Worm (Caenorhabditis elegans) whole organism, midembryonic: ENCODE data around the gene C02F5.12.

Experiments used
- T22C8.4 ChIP-seq: fragments of 200-800 bp; sonication (Bioruptor generic); IDR thresholded peaks from 2 replicates; pipeline ENCODE4 v1.3.6; 2022; ENCODE audit warnings: missing genetic modification characterization, missing compliant biosample characterization
- cog-1 ChIP-seq: sonication (generic microtip); optimal IDR thresholded peaks from 2 replicates; lab custom pipeline; 2016; ENCODE audit warnings: missing genetic modification characterization, missing compliant biosample characterization
- flt-1 ChIP-seq: fragments of 200-800 bp; sonication (Bioruptor generic); IDR thresholded peaks from 2 replicates; pipeline ENCODE4 v1.3.6; 2022; ENCODE audit warnings: missing genetic modification characterization, missing compliant biosample characterization
- klf-2 ChIP-seq: fragments of 200-800 bp; sonication (Bioruptor generic); conservative IDR thresholded peaks from 2 replicates; pipeline ENCODE4 v1.3.6; 2022; ENCODE audit warnings: missing genetic modification reagents, missing genetic modification characterization, missing compliant biosample characterization
- med-1 ChIP-seq: sonication (generic microtip); optimal IDR thresholded peaks from 2 replicates; lab custom pipeline; 2017; ENCODE audit warnings: missing genetic modification characterization, mild to moderate bottlenecking, missing compliant biosample characterization, antibody characterized with exemption, missing genetic modification reagents; ENCODE audit not compliant: insufficient read depth
- tab-1 ChIP-seq: fragments of 200-800 bp; sonication (Bioruptor generic); IDR thresholded peaks from 2 replicates; pipeline ENCODE4 v1.3.6; 2022; ENCODE audit warnings: missing genetic modification characterization, missing compliant biosample characterization
- ztf-23 ChIP-seq: fragments of 200-800 bp; sonication (Bioruptor generic); IDR thresholded peaks from 2 replicates; pipeline ENCODE4 v1.3.6; 2022; ENCODE audit warnings: missing genetic modification reagents, missing genetic modification characterization, missing compliant biosample characterization
- ztf-29 ChIP-seq: fragments of 200-800 bp; sonication (Bioruptor generic); IDR thresholded peaks from 2 replicates; pipeline ENCODE4 v1.3.6; 2022; ENCODE audit warnings: missing genetic modification reagents, missing genetic modification characterization, missing compliant biosample characterization

DNA sequence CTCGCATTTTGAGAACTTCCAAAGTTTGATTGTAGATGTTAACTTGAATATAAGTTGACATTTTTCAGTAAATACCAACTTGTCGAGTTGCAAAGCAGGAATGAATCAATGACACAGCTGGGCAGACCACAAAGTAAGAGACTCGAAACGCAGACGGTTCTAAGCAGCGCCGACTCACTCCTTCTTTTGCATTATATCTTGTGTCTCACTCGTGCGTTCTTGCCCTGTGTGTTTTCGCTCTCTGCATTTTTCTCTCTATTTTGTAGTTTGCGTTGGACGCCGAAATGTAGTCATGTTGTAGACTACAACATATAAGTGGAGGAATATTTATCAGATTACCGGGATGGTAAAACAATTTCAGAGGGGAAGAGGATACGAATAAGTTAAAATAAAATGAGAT is at the start of gene C02F5.12:
- TF ChIP-seq klf-2 (GFP tag; lab: Robert Waterston, UW) (no peak), cog-1 (tag; lab: Kevin White, UChicago) (no peak), ztf-23 (GFP tag; lab: Robert Waterston, UW) (no peak), ztf-29 (GFP tag; lab: Robert Waterston, UW) (no peak), flt-1 (GFP tag; lab: Robert Waterston, UW) (no peak), med-1 (GFP tag; lab: Kevin White, UChicago) (no peak), tab-1 (GFP tag; lab: Robert Waterston, UW) (no peak), T22C8.4 (no peak)
